Worm (Caenorhabditis elegans) whole organism, young adult: ENCODE results near the gene F20B6.9.

Experiments used
- ama-1 ChIP-seq, 3 experiments: fragments of 150-350 bp in 1 of 3; sonication (generic microtip) in 2 of 3; optimal IDR thresholded peaks; 2 replicates each; lab custom pipeline; 2014 to 2018; ENCODE audit warnings: missing biosample characterization in 2 of 3, missing genetic modification characterization in 2 of 3, missing genetic modification reagents in 2 of 3
- ceh-40 ChIP-seq: fragments of 200-800 bp; sonication (Bioruptor generic); IDR thresholded peaks from 2 replicates; pipeline ENCODE4 v1.3.6; 2022; ENCODE audit warnings: missing genetic modification characterization, missing compliant biosample characterization
- efl-1 ChIP-seq: fragments of 150-350 bp; optimal IDR thresholded peaks from 2 replicates; lab custom pipeline; 2014; ENCODE audit warnings: missing biosample characterization, missing genetic modification reagents, missing genetic modification characterization
- mes-4 ChIP-seq: sonication (generic microtip); optimal IDR thresholded peaks from 2 replicates; lab custom pipeline; 2016; ENCODE audit warnings: missing genotype, missing genetic modification characterization, missing compliant biosample characterization
- nhr-27 ChIP-seq: fragments of 200-800 bp; sonication (Bioruptor generic); optimal IDR thresholded peaks from 2 replicates; lab custom pipeline; 2018; ENCODE audit warnings: mild to moderate bottlenecking, missing genetic modification characterization, moderate library complexity, missing compliant biosample characterization
- nhr-90 ChIP-seq: sonication (generic microtip); optimal IDR thresholded peaks from 2 replicates; lab custom pipeline; 2016; ENCODE audit warnings: missing genotype, mild to moderate bottlenecking, missing genetic modification characterization, missing compliant biosample characterization
- snpc-4 ChIP-seq, 5 experiments: fragments of 150-350 bp in 1 of 5; sonication (generic microtip) in 4 of 5; optimal IDR thresholded peaks; 2 replicates each; lab custom pipeline; 2014 to 2018; ENCODE audit warnings: missing genetic modification characterization in 5 of 5, missing biosample characterization in 3 of 5, antibody characterized with exemption in 2 of 5, mild to moderate bottlenecking in 2 of 5, missing compliant biosample characterization in 2 of 5, missing genotype in 2 of 5, moderate library complexity in 2 of 5, missing genetic modification reagents in 1 of 5
- unc-62 ChIP-seq: fragments of 150-350 bp; optimal IDR thresholded peaks from 2 replicates; lab custom pipeline; 2014; ENCODE audit warnings: missing biosample characterization, missing genetic modification reagents, missing genetic modification characterization
- zim-3 ChIP-seq: sonication (generic microtip); optimal IDR thresholded peaks from 2 replicates; lab custom pipeline; 2017; ENCODE audit warnings: mild to moderate bottlenecking, missing genetic modification characterization, moderate library complexity, missing compliant biosample characterization
- ztf-26 ChIP-seq: sonication (generic microtip); optimal IDR thresholded peaks from 2 replicates; lab custom pipeline; 2017; ENCODE audit warnings: missing genetic modification characterization, missing compliant biosample characterization

- no peak for TF ChIP-seq efl-1
- TF ChIP-seq unc-62 = no peak
- no peak for TF ChIP-seq ceh-40
- no peak for TF ChIP-seq ama-1 (optimal IDR thresholded peaks at IDR 0.05; lab: Kevin White, UChicago)
- no peak for TF ChIP-seq ama-1 (GFP tag; optimal IDR thresholded peaks at IDR 0.05; lab: Kevin White, UChicago)
- TF ChIP-seq mes-4 (tag; lab: Kevin White, UChicago) = no peak
- no peak for TF ChIP-seq ztf-26 (tag; lab: Kevin White, UChicago)
- TF ChIP-seq nhr-27 (tag; lab: Kevin White, UChicago) = no peak
- TF ChIP-seq nhr-90 (tag; lab: Kevin White, UChicago) = no peak
- TF ChIP-seq zim-3 (tag; lab: Kevin White, UChicago) = no peak
- no peak for TF ChIP-seq snpc-4 (GFP tag; optimal IDR thresholded peaks at IDR 0.05; lab: Kevin White, UChicago)
- TF ChIP-seq snpc-4 (tag; optimal IDR thresholded peaks at IDR 0.05; lab: Kevin White, UChicago) = no peak
These were observed 44.8 kb upstream of the F20B6.9 start, which contains the start of gene srv-5 for ce11 chrX:4252047-4252446.
